Worm (Caenorhabditis elegans): ENCODE data around the gene R04F11.5.

Gene R04F11.5

ce11 chrV:12291587-12291986 is 26.2 kb downstream of the R04F11.5 start, which contains the start of the genes srpa-68 and srh-16 (continued):
- TF ChIP-seq lin-39 (tag; optimal IDR thresholded peaks at IDR 0.05) (peak; percentile 70), ztf-4 (tag; optimal IDR thresholded peaks at IDR 0.05) (peak; percentile 6), hmg-11 (tag; optimal IDR thresholded peaks at IDR 0.05) (peak; percentile 93), lin-15B (tag; optimal IDR thresholded peaks at IDR 0.05) (peak; percentile 85), elt-3 (tag; optimal IDR thresholded peaks at IDR 0.05) (no peak), ceh-9 (tag; optimal IDR thresholded peaks at IDR 0.05) (no peak), ceh-82 (tag; optimal IDR thresholded peaks at IDR 0.05) (peak; percentile 49), nhr-28 (tag; optimal IDR thresholded peaks at IDR 0.05) (no peak), jun-1 (tag; optimal IDR thresholded peaks at IDR 0.05) (peak; percentile 74), snpc-4 (tag; optimal IDR thresholded peaks at IDR 0.05) (peak; percentile 87), zag-1 (tag; optimal IDR thresholded peaks at IDR 0.05) (peak; percentile 11), nhr-67 (tag; optimal IDR thresholded peaks at IDR 0.05) (no peak), unc-62 (GFP tag; optimal IDR thresholded peaks at IDR 0.05) (no peak), tbx-2 (tag; optimal IDR thresholded peaks at IDR 0.05) (peak; percentile 87), ceh-16 (tag; optimal IDR thresholded peaks at IDR 0.05) (no peak), R02D3.7 (tag; optimal IDR thresholded peaks at IDR 0.05) (peak; percentile 86), fkh-2 (tag; optimal IDR thresholded peaks at IDR 0.05) (no peak), ztf-11 (tag; optimal IDR thresholded peaks at IDR 0.05) (no peak), eor-1 (tag; optimal IDR thresholded peaks at IDR 0.05) (no peak)

- TF ChIP-seq pha-4 (tag; optimal IDR thresholded peaks at IDR 0.05) (peak; percentile 95), nhr-28 (tag; optimal IDR thresholded peaks at IDR 0.05) (no peak), elt-2 (tag; optimal IDR thresholded peaks at IDR 0.05) (peak; percentile 0)
Observed at ce11 chrV:12288577-12288976, 29.2 kb downstream of the R04F11.5 start, which contains the start of gene rskd-1. rskd-1 (minus strand) TSS chrV:12288615.

- TF ChIP-seq lin-39 (tag; optimal IDR thresholded peaks at IDR 0.05) (peak; percentile 42), nfya-1 (tag; optimal IDR thresholded peaks at IDR 0.05; ENCODE audit: insufficient read depth) (peak; percentile 25), ZK546.5 (tag; optimal IDR thresholded peaks at IDR 0.05) (no peak), fkh-10 (GFP tag; optimal IDR thresholded peaks at IDR 0.05) (peak; percentile 40), tbx-2 (tag; optimal IDR thresholded peaks at IDR 0.05) (no peak)
Observed at ce11 chrV:12287667-12288066, 30.2 kb downstream of the R04F11.5 start.

- TF ChIP-seq aly-2 (tag; optimal IDR thresholded peaks at IDR 0.05) (no peak), nhr-76 (tag; optimal IDR thresholded peaks at IDR 0.05) (no peak), lin-39 (tag; optimal IDR thresholded peaks at IDR 0.05) (no peak), ceh-28 (tag; optimal IDR thresholded peaks at IDR 0.05) (no peak), snpc-4 (tag; optimal IDR thresholded peaks at IDR 0.05) (no peak), ZK546.5 (tag; optimal IDR thresholded peaks at IDR 0.05) (no peak), mml-1 (tag; optimal IDR thresholded peaks at IDR 0.05) (no peak), unc-62 (GFP tag; optimal IDR thresholded peaks at IDR 0.05) (no peak)
Observed at ce11 chrV:12283187-12283586, 34.6 kb downstream of the R04F11.5 start, which contains the start of gene F55C5.10. F55C5.10 (plus strand) TSS chrV:12283487.

- TF ChIP-seq lin-39 (tag; optimal IDR thresholded peaks at IDR 0.05) (no peak), lsy-12 (tag; optimal IDR thresholded peaks at IDR 0.05) (no peak)
Observed at ce11 chrV:12281508-12281907, 36.3 kb downstream of the R04F11.5 start.

ce11 chrV:12276946-12277345 is 40.9 kb downstream of the R04F11.5 start, which contains the start of gene bnc-1:
bnc-1 (minus strand) TSS chrV:12277046.
- TF ChIP-seq nhr-28 (tag; optimal IDR thresholded peaks at IDR 0.05) (no peak), jun-1 (tag; optimal IDR thresholded peaks at IDR 0.05) (no peak), fos-1 (tag; optimal IDR thresholded peaks at IDR 0.05) (no peak), fkh-10 (GFP tag; optimal IDR thresholded peaks at IDR 0.05) (no peak), egl-27 (tag; optimal IDR thresholded peaks at IDR 0.05) (no peak), elt-3 (tag; optimal IDR thresholded peaks at IDR 0.05) (no peak), ceh-28 (tag; optimal IDR thresholded peaks at IDR 0.05) (no peak), mml-1 (tag; optimal IDR thresholded peaks at IDR 0.05) (no peak), unc-62 (GFP tag; optimal IDR thresholded peaks at IDR 0.05) (no peak), hmg-11 (tag; optimal IDR thresholded peaks at IDR 0.05) (no peak), pqm-1 (tag; optimal IDR thresholded peaks at IDR 0.05) (no peak), fkh-2 (tag; optimal IDR thresholded peaks at IDR 0.05) (no peak), nhr-11 (tag; optimal IDR thresholded peaks at IDR 0.05) (no peak), aly-2 (tag; optimal IDR thresholded peaks at IDR 0.05) (no peak), ceh-16 (tag; optimal IDR thresholded peaks at IDR 0.05) (no peak), nhr-77 (tag; optimal IDR thresholded peaks at IDR 0.05) (no peak), ama-1 (optimal IDR thresholded peaks at IDR 0.05) (no peak)

Data from whole organism, L3 larva.